Worm (Caenorhabditis elegans) whole organism, L4 larva: ENCODE measurements around the gene srlf-1.

Experiments used
- F44E2.7 ChIP-seq: fragments of 200-800 bp; sonication (Bioruptor generic); IDR thresholded peaks from 2 replicates; pipeline ENCODE4 v2.1.2; 2022; ENCODE audit warnings: missing genetic modification characterization, missing compliant biosample characterization
- F49E8.2 ChIP-seq: sonication (generic microtip); optimal IDR thresholded peaks from 2 replicates; lab custom pipeline; 2016; ENCODE audit warnings: missing compliant biosample characterization, mild to moderate bottlenecking, missing genetic modification characterization, borderline replicate concordance
- R02D3.7 ChIP-seq: fragments of 150-350 bp; sonication (generic microtip); optimal IDR thresholded peaks from 3 replicates; lab custom pipeline; 2014; ENCODE audit warnings: missing biosample characterization, missing genetic modification characterization
- Y5F2A.4 ChIP-seq: fragments of 200-800 bp; sonication (Bioruptor generic); optimal IDR thresholded peaks from 2 replicates; lab custom pipeline; 2018; ENCODE audit warnings: mild to moderate bottlenecking, missing genetic modification characterization, missing compliant biosample characterization
- ZK337.2 ChIP-seq: fragments of 200-800 bp; sonication (Bioruptor generic); IDR thresholded peaks from 2 replicates; pipeline ENCODE4 v1.3.6; 2022; ENCODE audit warnings: missing genetic modification reagents, missing genetic modification characterization, missing compliant biosample characterization
- ZK546.5 ChIP-seq, 2 experiments: sonication (generic microtip); optimal IDR thresholded peaks; 2 replicates each; lab custom pipeline; 2017; ENCODE audit warnings: missing biosample characterization in 2 of 2, missing genetic modification characterization in 2 of 2
- ama-1 ChIP-seq: fragments of 150-350 bp; optimal IDR thresholded peaks from 2 replicates; lab custom pipeline; 2014; ENCODE audit warnings: inconsistent platforms, mixed read lengths
- attf-4 ChIP-seq: sonication (generic microtip); optimal IDR thresholded peaks from 3 replicates; lab custom pipeline; 2017; ENCODE audit warnings: missing biosample characterization, missing genetic modification characterization
- ceh-20 ChIP-seq: fragments of 200-800 bp; sonication (Bioruptor generic); IDR thresholded peaks from 2 replicates; pipeline ENCODE4 v1.3.6; 2022; ENCODE audit warnings: missing genetic modification reagents, missing genetic modification characterization, missing compliant biosample characterization
- ceh-32 ChIP-seq: sonication (generic microtip); optimal IDR thresholded peaks from 2 replicates; lab custom pipeline; 2016; ENCODE audit warnings: mild to moderate bottlenecking, missing genetic modification characterization, missing compliant biosample characterization; ENCODE audit not compliant: poor library complexity
- ceh-44 ChIP-seq: fragments of 200-800 bp; sonication (Bioruptor generic); IDR thresholded peaks from 2 replicates; pipeline ENCODE4 v1.3.6; 2022; ENCODE audit warnings: missing genetic modification reagents, missing genetic modification characterization, missing compliant biosample characterization
- ceh-82 ChIP-seq: sonication (generic microtip); optimal IDR thresholded peaks from 2 replicates; lab custom pipeline; 2017; ENCODE audit warnings: missing biosample characterization, missing genetic modification characterization
- ces-1 ChIP-seq: fragments of 150-350 bp; sonication (generic microtip); optimal IDR thresholded peaks from 4 replicates; lab custom pipeline; 2014; ENCODE audit warnings: missing biosample characterization, missing genetic modification reagents, missing genetic modification characterization
- cey-2 ChIP-seq: sonication (generic microtip); optimal IDR thresholded peaks from 3 replicates; lab custom pipeline; 2017; ENCODE audit warnings: missing genetic modification characterization, mild to moderate bottlenecking, missing compliant biosample characterization, antibody characterized with exemption, borderline replicate concordance; ENCODE audit not compliant: insufficient read depth
- daf-16 ChIP-seq, 3 experiments: sonication (generic microtip); optimal IDR thresholded peaks; 2 replicates each; lab custom pipeline; 2016 to 2017; ENCODE audit warnings: missing genetic modification characterization in 3 of 3, missing genetic modification reagents in 3 of 3, mild to moderate bottlenecking in 2 of 3, missing compliant biosample characterization in 2 of 3, missing biosample characterization in 1 of 3, moderate library complexity in 1 of 3
- dmd-6 ChIP-seq: fragments of 200-800 bp; sonication (Bioruptor generic); IDR thresholded peaks from 2 replicates; pipeline ENCODE4 v1.3.6; 2022; ENCODE audit warnings: missing genetic modification reagents, missing genetic modification characterization, missing compliant biosample characterization
- fkh-10 ChIP-seq: fragments of 150-350 bp; optimal IDR thresholded peaks from 2 replicates; lab custom pipeline; 2014; ENCODE audit warnings: missing biosample characterization, missing genetic modification reagents, missing genetic modification characterization
- fos-1 ChIP-seq: fragments of 150-350 bp; optimal IDR thresholded peaks from 2 replicates; lab custom pipeline; 2014; ENCODE audit warnings: missing biosample characterization, missing genetic modification characterization
- gei-8 ChIP-seq: fragments of 200-800 bp; sonication (Bioruptor generic); optimal IDR thresholded peaks from 2 replicates; lab custom pipeline; 2018; ENCODE audit warnings: mild to moderate bottlenecking, missing genetic modification characterization, missing compliant biosample characterization
- hlh-11 ChIP-seq: fragments of 200-800 bp; sonication (Bioruptor generic); optimal IDR thresholded peaks from 2 replicates; lab custom pipeline; 2018; ENCODE audit warnings: mild to moderate bottlenecking, missing genetic modification characterization, missing compliant biosample characterization
- jun-1 ChIP-seq: fragments of 150-350 bp; optimal IDR thresholded peaks from 2 replicates; lab custom pipeline; 2014; ENCODE audit warnings: missing biosample characterization, missing genetic modification reagents, missing genetic modification characterization
- lin-39 ChIP-seq: fragments of 150-350 bp; optimal IDR thresholded peaks from 2 replicates; lab custom pipeline; 2014; ENCODE audit warnings: missing biosample characterization, missing genetic modification reagents, missing genetic modification characterization
- mdl-1 ChIP-seq, 2 experiments: fragments of 150-350 bp in 1 of 2; sonication (generic microtip) in 1 of 2; optimal IDR thresholded peaks; 2 replicates each; lab custom pipeline; 2014 to 2017; ENCODE audit warnings: missing biosample characterization in 2 of 2, missing genetic modification characterization in 2 of 2
- mdt-29 ChIP-seq: fragments of 200-800 bp; sonication (Bioruptor generic); IDR thresholded peaks from 2 replicates; pipeline ENCODE4 v1.3.6; 2022; ENCODE audit warnings: missing genetic modification reagents, missing genetic modification characterization, missing compliant biosample characterization
- mep-1 ChIP-seq: fragments of 150-350 bp; sonication (generic microtip); optimal IDR thresholded peaks from 3 replicates; lab custom pipeline; 2014; ENCODE audit warnings: missing biosample characterization, missing genetic modification characterization
- nhr-10 ChIP-seq: fragments of 150-350 bp; optimal IDR thresholded peaks from 2 replicates; lab custom pipeline; 2014; ENCODE audit warnings: missing biosample characterization, missing genetic modification characterization
- nhr-11 ChIP-seq: fragments of 150-350 bp; optimal IDR thresholded peaks from 2 replicates; lab custom pipeline; 2014; ENCODE audit warnings: missing biosample characterization, missing genetic modification characterization
- nhr-111 ChIP-seq: fragments of 200-800 bp; sonication (Bioruptor generic); optimal IDR thresholded peaks from 2 replicates; lab custom pipeline; 2018; ENCODE audit warnings: mild to moderate bottlenecking, missing genetic modification characterization, missing compliant biosample characterization
- nhr-237 ChIP-seq: sonication (generic microtip); optimal IDR thresholded peaks from 2 replicates; lab custom pipeline; 2017; ENCODE audit warnings: missing biosample characterization, missing genetic modification characterization
- nhr-6 ChIP-seq: fragments of 150-350 bp; optimal IDR thresholded peaks from 2 replicates; lab custom pipeline; 2014; ENCODE audit warnings: missing biosample characterization, missing genetic modification characterization
- pqm-1 ChIP-seq: sonication (generic microtip); optimal IDR thresholded peaks from 2 replicates; lab custom pipeline; 2017; ENCODE audit warnings: missing biosample characterization, missing genetic modification characterization
- rbr-2 ChIP-seq: sonication (generic microtip); optimal IDR thresholded peaks from 2 replicates; lab custom pipeline; 2016; ENCODE audit warnings: missing genotype, missing genetic modification characterization, missing compliant biosample characterization
- skn-1 ChIP-seq: fragments of 150-350 bp; optimal IDR thresholded peaks from 2 replicates; lab custom pipeline; 2014; ENCODE audit warnings: missing biosample characterization, missing genetic modification characterization
- snpc-4 ChIP-seq: fragments of 150-350 bp; optimal IDR thresholded peaks from 2 replicates; lab custom pipeline; 2014; ENCODE audit warnings: missing biosample characterization, missing genetic modification characterization
- zip-2 ChIP-seq: fragments of 150-350 bp; optimal IDR thresholded peaks from 2 replicates; lab custom pipeline; 2014; ENCODE audit warnings: missing biosample characterization, missing genetic modification characterization

The srlf-1 gene

DNA sequence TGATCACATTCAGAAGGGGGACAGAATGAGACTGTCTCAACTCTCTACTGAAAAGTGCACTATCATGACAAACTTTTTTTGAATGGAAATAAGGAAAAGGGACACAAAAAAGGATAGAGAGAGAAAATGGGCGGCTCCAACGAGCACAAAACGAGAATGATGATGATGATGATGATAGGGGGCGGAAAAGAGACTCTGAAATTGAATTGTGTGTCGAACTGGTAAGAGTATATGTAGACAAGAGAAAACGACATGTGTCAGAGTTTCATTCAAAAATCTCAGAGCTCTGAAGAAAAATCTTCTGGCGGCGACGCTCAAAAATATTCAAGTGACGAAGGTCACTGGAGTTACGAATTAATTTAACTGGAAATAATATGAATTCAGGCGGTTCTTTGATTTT lies 4.9 kb downstream of the srlf-1 start:
- TF ChIP-seq skn-1 (tag; lab: Kevin White, UChicago): no peak
- TF ChIP-seq nhr-111: no peak
- TF ChIP-seq mdl-1 (tag; optimal IDR thresholded peaks at IDR 0.05; lab: Kevin White, UChicago): no peak
- TF ChIP-seq ceh-32 (tag; lab: Kevin White, UChicago): no peak
- TF ChIP-seq ces-1 (GFP tag; lab: Kevin White, UChicago): peak; percentile 40
- TF ChIP-seq fkh-10 (GFP tag; lab: Kevin White, UChicago): peak; percentile 10
- TF ChIP-seq lin-39 (tag; lab: Kevin White, UChicago): no peak
- no peak for TF ChIP-seq nhr-6

DNA sequence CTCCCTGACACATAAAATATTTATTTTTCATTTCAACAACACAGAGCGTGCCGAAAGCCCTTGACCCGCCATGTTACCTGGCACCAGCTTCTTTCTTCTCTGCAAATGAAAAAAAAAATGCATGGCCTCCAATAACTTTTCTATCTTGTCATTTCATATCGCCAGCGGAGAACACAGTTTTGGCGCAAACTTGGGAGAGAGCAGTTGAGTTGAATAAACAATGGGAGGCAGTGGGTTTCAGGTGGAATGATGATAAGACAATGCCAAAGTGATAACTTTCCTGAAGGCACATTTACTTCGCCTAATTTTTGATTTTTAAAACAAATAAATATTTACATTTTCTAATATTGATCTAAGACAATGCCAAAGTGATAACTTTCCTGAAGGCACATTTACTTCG lies 10.9 kb downstream of the srlf-1 start:
- TF ChIP-seq nhr-237 (tag; lab: Kevin White, UChicago): no peak
- TF ChIP-seq nhr-11 (tag; lab: Kevin White, UChicago): no peak
- no peak for TF ChIP-seq zip-2 (tag; lab: Kevin White, UChicago)
- TF ChIP-seq pqm-1: peak; percentile 52
- TF ChIP-seq dmd-6 (GFP tag; lab: Robert Waterston, UW): peak; percentile 25; the same call in 1 of the 2 replicates
- TF ChIP-seq mep-1 (tag; lab: Kevin White, UChicago): no peak
- no peak for TF ChIP-seq gei-8 (GFP tag; lab: Kevin White, UChicago)
- no peak for TF ChIP-seq Y5F2A.4 (GFP tag; lab: Kevin White, UChicago)
- TF ChIP-seq ceh-44: no peak
- no peak for TF ChIP-seq attf-4
- TF ChIP-seq ZK546.5 (tag; optimal IDR thresholded peaks at IDR 0.05; lab: Kevin White, UChicago): no peak
- TF ChIP-seq ceh-20 (GFP tag; lab: Robert Waterston, UW): no peak
- TF ChIP-seq jun-1 (tag; lab: Kevin White, UChicago): no peak
- TF ChIP-seq fos-1 (tag; lab: Kevin White, UChicago): no peak

DNA sequence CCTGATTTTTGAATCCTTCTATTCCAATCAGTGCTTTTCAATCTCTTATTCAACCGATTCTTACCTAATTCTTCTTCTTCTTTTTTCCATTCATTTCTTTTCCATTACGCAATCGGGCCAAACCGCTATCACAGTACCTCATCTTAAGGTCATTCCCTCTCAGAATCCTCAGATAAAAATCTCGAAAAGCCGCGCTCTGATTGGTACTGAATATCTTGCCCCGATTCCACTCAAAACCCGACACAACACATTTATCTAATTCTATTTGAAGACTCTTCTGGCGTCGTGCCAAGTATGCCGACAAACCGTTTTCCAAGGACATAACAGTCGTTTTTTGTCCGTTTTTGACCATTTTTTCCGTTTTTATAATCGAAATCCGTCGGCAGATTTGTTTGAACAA lies 11.5 kb downstream of the srlf-1 start:
- TF ChIP-seq ZK337.2 (GFP tag; lab: Robert Waterston, UW) (no peak), ceh-32 (tag; lab: Kevin White, UChicago) (no peak), F44E2.7 (GFP tag; lab: Robert Waterston, UW) (no peak)

DNA sequence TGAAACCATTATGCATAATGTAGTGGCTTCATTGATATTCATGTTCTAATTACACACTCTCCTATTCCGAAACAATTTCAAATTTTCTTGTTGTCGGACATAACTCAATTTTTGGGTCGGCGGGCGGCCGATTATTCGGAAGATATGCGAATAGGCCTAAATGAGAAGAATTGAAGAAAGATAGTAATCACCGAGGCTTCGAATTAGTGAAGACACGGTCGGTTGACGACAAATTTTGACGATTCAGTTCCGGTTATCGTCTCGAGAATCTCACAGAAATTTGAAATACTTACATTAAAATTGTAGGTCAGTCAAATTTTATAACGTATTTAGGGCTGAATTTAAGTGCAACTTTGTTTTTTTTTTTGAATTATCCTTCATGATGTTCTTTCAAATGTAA lies 12.8 kb downstream of the srlf-1 start:
- TF ChIP-seq ceh-82 (tag; lab: Kevin White, UChicago): no peak
- no peak for TF ChIP-seq R02D3.7 (tag; lab: Kevin White, UChicago)
- no peak for TF ChIP-seq F49E8.2 (tag; lab: Kevin White, UChicago)
- no peak for TF ChIP-seq fkh-10 (GFP tag; lab: Kevin White, UChicago)
- TF ChIP-seq zip-2 (tag; lab: Kevin White, UChicago): no peak
- no peak for TF ChIP-seq ama-1 (lab: Kevin White, UChicago)
- no peak for TF ChIP-seq snpc-4 (tag; lab: Kevin White, UChicago)
- TF ChIP-seq Y5F2A.4 (GFP tag; lab: Kevin White, UChicago): no peak
- TF ChIP-seq rbr-2 (tag; lab: Kevin White, UChicago): no peak
- TF ChIP-seq cey-2 (tag; lab: Kevin White, UChicago): no peak
- TF ChIP-seq pqm-1: no peak
- TF ChIP-seq nhr-10: no peak
- no peak for TF ChIP-seq hlh-11 (tag; lab: Kevin White, UChicago)
- TF ChIP-seq daf-16 (GFP tag; optimal IDR thresholded peaks at IDR 0.05; lab: Kevin White, UChicago): no peak
- TF ChIP-seq daf-16 (tag; optimal IDR thresholded peaks at IDR 0.05; lab: Kevin White, UChicago): no peak
- no peak for TF ChIP-seq mdt-29 (GFP tag; lab: Robert Waterston, UW)
